Worm (Caenorhabditis elegans): ENCODE results near the gene Y57E12AL.6.

DNA sequence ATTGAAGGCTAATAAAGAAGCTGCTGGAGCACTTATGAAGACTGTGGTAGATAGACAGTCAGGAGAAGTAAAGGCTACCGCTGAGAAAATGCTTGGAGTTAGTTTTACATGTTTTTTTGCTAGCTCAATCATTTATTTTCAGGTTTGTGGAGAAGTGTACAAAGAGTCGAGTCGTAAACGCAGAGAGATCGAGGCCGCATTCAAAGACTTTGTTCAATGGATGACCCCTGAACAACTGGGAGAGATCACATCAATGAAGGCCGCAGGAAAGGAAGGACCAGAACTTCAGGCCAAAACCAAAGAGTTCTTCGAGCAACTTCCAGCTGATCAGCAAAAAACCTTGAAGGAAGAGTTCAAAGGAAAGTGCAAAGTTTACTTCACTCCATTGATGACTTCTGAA, 18.5 kb upstream of the Y57E12AL.6 start:
- no peak for TF ChIP-seq nhr-77 (tag; optimal IDR thresholded peaks at IDR 0.05)
- TF ChIP-seq nhr-28 (tag; optimal IDR thresholded peaks at IDR 0.05): no peak
- no peak for TF ChIP-seq tbx-2 (tag; optimal IDR thresholded peaks at IDR 0.05)
- TF ChIP-seq egl-27 (tag; optimal IDR thresholded peaks at IDR 0.05): no peak
- TF ChIP-seq aly-2 (tag; optimal IDR thresholded peaks at IDR 0.05): no peak
- no peak for TF ChIP-seq ceh-82 (tag; optimal IDR thresholded peaks at IDR 0.05)
- TF ChIP-seq mdl-1 (tag; optimal IDR thresholded peaks at IDR 0.05): no peak
- TF ChIP-seq nhr-76 (tag; optimal IDR thresholded peaks at IDR 0.05): no peak
- TF ChIP-seq lir-3 (tag; optimal IDR thresholded peaks at IDR 0.05; ENCODE audit: poor library complexity): no peak
- TF ChIP-seq swsn-7 (tag; optimal IDR thresholded peaks at IDR 0.05): no peak
